Worm (Caenorhabditis elegans): Measurements from ENCODE around the gene T01H3.5.

T01H3.5 gene

ce11 chrII:7911015-7911414 lies 31.6 kb downstream of the T01H3.5 start, which contains the start of gene ZK675.4:
Gene ZK675.4 (plus strand): TSS chrII:7911315.
- TF ChIP-seq hmbx-1 (tag; optimal IDR thresholded peaks at IDR 0.05) = no peak
- TF ChIP-seq flt-1 (GFP tag; IDR thresholded peaks at IDR 0.05) = no peak

ce11 chrII:7920178-7920577 lies 40.8 kb downstream of the T01H3.5 start:
- TF ChIP-seq B0310.2 (tag; optimal IDR thresholded peaks at IDR 0.05) (no peak), F13C5.2 (tag; optimal IDR thresholded peaks at IDR 0.05) (no peak), ceh-36 (tag; optimal IDR thresholded peaks at IDR 0.05) (no peak), aly-1 (tag; optimal IDR thresholded peaks at IDR 0.05) (no peak), ets-7 (tag; optimal IDR thresholded peaks at IDR 0.05) (no peak), sea-1 (GFP tag; conservative IDR thresholded peaks at IDR 0.05) (no peak), pes-1 (GFP tag; IDR thresholded peaks at IDR 0.05) (no peak), tra-4 (tag; optimal IDR thresholded peaks at IDR 0.05) (no peak), hmg-4 (GFP tag; optimal IDR thresholded peaks at IDR 0.05) (no peak), hnd-1 (tag; optimal IDR thresholded peaks at IDR 0.05) (no peak), ama-1 (optimal IDR thresholded peaks at IDR 0.05) (no peak)

- TF ChIP-seq hnd-1 (tag; optimal IDR thresholded peaks at IDR 0.05) (no peak), F13C5.2 (tag; optimal IDR thresholded peaks at IDR 0.05) (no peak), aly-1 (tag; optimal IDR thresholded peaks at IDR 0.05) (no peak), ceh-13 (GFP tag; optimal IDR thresholded peaks at IDR 0.05) (no peak), ama-1 (optimal IDR thresholded peaks at IDR 0.05) (no peak), hmbx-1 (tag; optimal IDR thresholded peaks at IDR 0.05) (no peak), flt-1 (GFP tag; IDR thresholded peaks at IDR 0.05) (no peak), B0310.2 (tag; optimal IDR thresholded peaks at IDR 0.05) (no peak), scrt-1 (GFP tag; IDR thresholded peaks at IDR 0.05) (no peak), tbx-11 (GFP tag; IDR thresholded peaks at IDR 0.05) (no peak), ets-7 (tag; optimal IDR thresholded peaks at IDR 0.05) (no peak)
Measured at ce11 chrII:7921155-7921554, 41.7 kb downstream of the T01H3.5 start.

ce11 chrII:7928600-7928999 lies 49.2 kb downstream of the T01H3.5 start, which contains the start of gene spv-1:
Gene spv-1 (minus strand): TSS chrII:7928700.
- no peak for TF ChIP-seq flt-1 (GFP tag; IDR thresholded peaks at IDR 0.05)
- no peak for TF ChIP-seq hmbx-1 (tag; optimal IDR thresholded peaks at IDR 0.05)
- TF ChIP-seq ama-1 (optimal IDR thresholded peaks at IDR 0.05) = no peak
- no peak for TF ChIP-seq ceh-13 (GFP tag; optimal IDR thresholded peaks at IDR 0.05)
- TF ChIP-seq ets-7 (tag; optimal IDR thresholded peaks at IDR 0.05) = no peak
- no peak for TF ChIP-seq tbx-37 (GFP tag; conservative IDR thresholded peaks at IDR 0.05)
- no peak for TF ChIP-seq tra-4 (tag; optimal IDR thresholded peaks at IDR 0.05)
- no peak for TF ChIP-seq F13C5.2 (tag; optimal IDR thresholded peaks at IDR 0.05)
- TF ChIP-seq tbx-11 (GFP tag; IDR thresholded peaks at IDR 0.05) = no peak
- no peak for TF ChIP-seq scrt-1 (GFP tag; IDR thresholded peaks at IDR 0.05)
- no peak for TF ChIP-seq hnd-1 (tag; optimal IDR thresholded peaks at IDR 0.05)
- no peak for TF ChIP-seq ceh-36 (tag; optimal IDR thresholded peaks at IDR 0.05)
- no peak for TF ChIP-seq B0310.2 (tag; optimal IDR thresholded peaks at IDR 0.05)
- TF ChIP-seq sea-1 (GFP tag; conservative IDR thresholded peaks at IDR 0.05) = no peak
- TF ChIP-seq aly-1 (tag; optimal IDR thresholded peaks at IDR 0.05) = no peak
- TF ChIP-seq hmg-4 (GFP tag; optimal IDR thresholded peaks at IDR 0.05) = no peak

Measured in whole organism, early embryonic.